Worm (Caenorhabditis elegans) whole organism, young adult: ENCODE data around the gene sptl-3.

ENCODE experiments used
- B0019.2 ChIP-seq: fragments of 200-800 bp; sonication (Bioruptor generic); conservative IDR thresholded peaks from 2 replicates; pipeline ENCODE4 v1.3.6; 2022; ENCODE audit warnings: missing genetic modification reagents, missing genetic modification characterization, missing compliant biosample characterization
- B0261.1 ChIP-seq: sonication (generic microtip); optimal IDR thresholded peaks from 2 replicates; lab custom pipeline; 2016; ENCODE audit warnings: mild to moderate bottlenecking, missing genetic modification characterization, moderate library complexity, missing compliant biosample characterization
- B0336.3 ChIP-seq: fragments of 200-800 bp; sonication (Bioruptor generic); IDR thresholded peaks from 2 replicates; pipeline ENCODE4 v1.3.6; 2022; ENCODE audit warnings: missing genetic modification characterization, missing compliant biosample characterization
- F22D6.2 ChIP-seq: sonication (generic microtip); optimal IDR thresholded peaks from 2 replicates; lab custom pipeline; 2016; ENCODE audit warnings: mild to moderate bottlenecking, missing genetic modification characterization, missing compliant biosample characterization
- F23B12.7 ChIP-seq: sonication (generic microtip); optimal IDR thresholded peaks from 2 replicates; lab custom pipeline; 2017; ENCODE audit warnings: missing genetic modification characterization, mild to moderate bottlenecking, missing compliant biosample characterization, antibody characterized with exemption, moderate library complexity; ENCODE audit not compliant: insufficient read depth
- F39B2.1 ChIP-seq: fragments of 200-800 bp; sonication (Bioruptor generic); IDR thresholded peaks from 2 replicates; pipeline ENCODE4 v1.3.6; 2022; ENCODE audit warnings: missing genetic modification reagents, missing genetic modification characterization, missing compliant biosample characterization
- F49E8.2 ChIP-seq: sonication (generic microtip); optimal IDR thresholded peaks from 3 replicates; lab custom pipeline; 2017; ENCODE audit warnings: missing genetic modification characterization, mild to moderate bottlenecking, missing compliant biosample characterization, antibody characterized with exemption, moderate library complexity; ENCODE audit not compliant: insufficient read depth
- K11D2.4 ChIP-seq: fragments of 200-800 bp; sonication (Bioruptor generic); IDR thresholded peaks from 2 replicates; pipeline ENCODE4 v1.3.6; 2022; ENCODE audit warnings: missing genetic modification reagents, missing genetic modification characterization, missing compliant biosample characterization
- Y53G8AR.9 ChIP-seq: fragments of 200-800 bp; sonication (Bioruptor generic); conservative IDR thresholded peaks from 2 replicates; pipeline ENCODE4 v1.3.6; 2022; ENCODE audit warnings: missing genetic modification reagents, missing genetic modification characterization, missing compliant biosample characterization
- Y67H2A.10 ChIP-seq: fragments of 200-800 bp; sonication (Bioruptor generic); conservative IDR thresholded peaks from 2 replicates; pipeline ENCODE4 v1.3.6; 2022; ENCODE audit warnings: missing genetic modification reagents, missing genetic modification characterization, missing compliant biosample characterization
- ZK185.1 ChIP-seq: sonication (generic microtip); optimal IDR thresholded peaks from 2 replicates; lab custom pipeline; 2016; ENCODE audit warnings: mild to moderate bottlenecking, missing genetic modification characterization, missing compliant biosample characterization; ENCODE audit not compliant: poor library complexity, severe bottlenecking
- aptf-2 ChIP-seq: fragments of 200-800 bp; sonication (Bioruptor generic); conservative IDR thresholded peaks from 2 replicates; pipeline ENCODE4 v1.3.6; 2022; ENCODE audit warnings: missing genetic modification reagents, missing genetic modification characterization, missing compliant biosample characterization
- aptf-3 ChIP-seq: fragments of 200-800 bp; sonication (Bioruptor generic); IDR thresholded peaks from 2 replicates; pipeline ENCODE4 v1.3.6; 2022; ENCODE audit warnings: missing genetic modification characterization, missing compliant biosample characterization
- ceh-27 ChIP-seq: fragments of 200-800 bp; sonication (Bioruptor generic); optimal IDR thresholded peaks from 2 replicates; lab custom pipeline; 2018; ENCODE audit warnings: mild to moderate bottlenecking, missing genetic modification characterization, moderate library complexity, missing compliant biosample characterization
- dpl-1 ChIP-seq: fragments of 150-350 bp; optimal IDR thresholded peaks from 2 replicates; lab custom pipeline; 2014; ENCODE audit warnings: missing biosample characterization, missing genetic modification reagents, missing genetic modification characterization
- ekl-4 ChIP-seq: fragments of 200-800 bp; sonication (Bioruptor generic); IDR thresholded peaks from 2 replicates; pipeline ENCODE4 v1.3.6; 2022; ENCODE audit warnings: missing genetic modification reagents, missing genetic modification characterization, missing compliant biosample characterization
- him-1 ChIP-seq: sonication (generic microtip); optimal IDR thresholded peaks from 2 replicates; lab custom pipeline; 2016; ENCODE audit warnings: missing genotype, missing genetic modification reagents, missing genetic modification characterization, missing compliant biosample characterization
- hmg-1.2 ChIP-seq: fragments of 200-800 bp; sonication (Bioruptor generic); IDR thresholded peaks from 2 replicates; pipeline ENCODE4 v1.3.6; 2022; ENCODE audit warnings: missing genetic modification reagents, missing genetic modification characterization, missing compliant biosample characterization
- hrde-1 ChIP-seq: sonication (generic microtip); optimal IDR thresholded peaks from 2 replicates; lab custom pipeline; 2016; ENCODE audit warnings: missing genetic modification characterization, mild to moderate bottlenecking, missing compliant biosample characterization, moderate library complexity, missing genotype, missing genetic modification reagents, borderline replicate concordance
- hsf-1 ChIP-seq: fragments of 200-800 bp; sonication (Bioruptor generic); IDR thresholded peaks from 2 replicates; pipeline ENCODE4 v1.3.6; 2022; ENCODE audit warnings: missing genetic modification reagents, missing genetic modification characterization, missing compliant biosample characterization
- let-607 ChIP-seq, 2 experiments: fragments of 200-800 bp in 1 of 2; sonication (Bioruptor generic) in 1 of 2; sonication (generic microtip) in 1 of 2; optimal IDR thresholded peaks; 2 replicates each; lab custom pipeline; 2016 to 2018; ENCODE audit warnings: mild to moderate bottlenecking in 2 of 2, missing compliant biosample characterization in 2 of 2, missing genetic modification characterization in 2 of 2, moderate library complexity in 2 of 2, missing genotype in 1 of 2
- lsl-1 ChIP-seq: fragments of 200-800 bp; sonication (Bioruptor generic); optimal IDR thresholded peaks from 2 replicates; lab custom pipeline; 2018; ENCODE audit warnings: mild to moderate bottlenecking, missing genetic modification characterization, moderate library complexity, missing compliant biosample characterization
- madf-10 ChIP-seq: sonication (generic microtip); optimal IDR thresholded peaks from 2 replicates; lab custom pipeline; 2016; ENCODE audit warnings: mild to moderate bottlenecking, missing genetic modification characterization, missing compliant biosample characterization
- mel-28 ChIP-seq: sonication (generic microtip); optimal IDR thresholded peaks from 2 replicates; lab custom pipeline; 2016; ENCODE audit warnings: borderline replicate concordance, mild to moderate bottlenecking, missing genetic modification characterization, missing compliant biosample characterization
- nfya-2 ChIP-seq: fragments of 200-800 bp; sonication (Bioruptor generic); IDR thresholded peaks from 2 replicates; pipeline ENCODE4 v1.3.6; 2022; ENCODE audit warnings: missing genetic modification reagents, missing genetic modification characterization, missing compliant biosample characterization
- nhr-179 ChIP-seq: sonication (generic microtip); optimal IDR thresholded peaks from 2 replicates; lab custom pipeline; 2016; ENCODE audit warnings: mild to moderate bottlenecking, missing genetic modification characterization, missing compliant biosample characterization
- nhr-90 ChIP-seq: sonication (generic microtip); optimal IDR thresholded peaks from 2 replicates; lab custom pipeline; 2016; ENCODE audit warnings: missing genotype, mild to moderate bottlenecking, missing genetic modification characterization, missing compliant biosample characterization
- sdz-38 ChIP-seq: sonication (generic microtip); optimal IDR thresholded peaks from 2 replicates; lab custom pipeline; 2016; ENCODE audit warnings: missing genotype, missing genetic modification characterization, missing compliant biosample characterization
- snpc-3.4 ChIP-seq: sonication (generic microtip); optimal IDR thresholded peaks from 2 replicates; lab custom pipeline; 2017; ENCODE audit warnings: missing genetic modification characterization, mild to moderate bottlenecking, missing compliant biosample characterization, antibody characterized with exemption, moderate library complexity, missing genotype, missing genetic modification reagents
- snpc-4 ChIP-seq, 5 experiments: fragments of 150-350 bp in 1 of 5; sonication (generic microtip) in 4 of 5; optimal IDR thresholded peaks; 2 replicates each; lab custom pipeline; 2014 to 2018; ENCODE audit warnings: missing genetic modification characterization in 5 of 5, missing biosample characterization in 3 of 5, antibody characterized with exemption in 2 of 5, mild to moderate bottlenecking in 2 of 5, missing compliant biosample characterization in 2 of 5, missing genotype in 2 of 5, moderate library complexity in 2 of 5, missing genetic modification reagents in 1 of 5
- sptf-2 ChIP-seq: fragments of 200-800 bp; sonication (Bioruptor generic); optimal IDR thresholded peaks from 2 replicates; lab custom pipeline; 2018; ENCODE audit warnings: mild to moderate bottlenecking, missing genetic modification characterization, missing compliant biosample characterization
- tbx-9 ChIP-seq: sonication (generic microtip); optimal IDR thresholded peaks from 2 replicates; lab custom pipeline; 2016; ENCODE audit warnings: borderline replicate concordance, missing genetic modification characterization, inconsistent platforms, missing compliant biosample characterization
- tlf-1 ChIP-seq: fragments of 200-800 bp; sonication (Bioruptor generic); optimal IDR thresholded peaks from 2 replicates; lab custom pipeline; 2018; ENCODE audit warnings: mild to moderate bottlenecking, missing genetic modification characterization, missing compliant biosample characterization
- ztf-28 ChIP-seq: fragments of 200-800 bp; sonication (Bioruptor generic); IDR thresholded peaks from 2 replicates; pipeline ENCODE4 v1.3.6; 2022; ENCODE audit warnings: missing genetic modification reagents, missing genetic modification characterization, missing compliant biosample characterization

Gene sptl-3

ce11 chrV:13892457-13893375, at the start of gene sptl-3 (continued):
- TF ChIP-seq ceh-27 (no peak), dpl-1 (no peak), B0019.2 (GFP tag; lab: Robert Waterston, UW) (no peak)
- TF ChIP-seq, all 124 proteins: peak for 7

- TF ChIP-seq lsl-1 (GFP tag; lab: Kevin White, UChicago) (no peak), tbx-9 (tag; lab: Kevin White, UChicago) (no peak), him-1 (tag; lab: Kevin White, UChicago) (no peak), sptf-2 (GFP tag; lab: Kevin White, UChicago) (no peak), hmg-1.2 (no peak), F39B2.1 (no peak), ztf-28 (GFP tag; lab: Robert Waterston, UW) (no peak), Y53G8AR.9 (GFP tag; lab: Robert Waterston, UW) (no peak), let-607 (tag; optimal IDR thresholded peaks at IDR 0.05; lab: Kevin White, UChicago) (no peak), ZK185.1 (tag; lab: Kevin White, UChicago) (no peak)
- TF ChIP-seq, all 124 proteins: peak for 0
Observed at ce11 chrV:13845136-13845535, 48.0 kb upstream of the sptl-3 start, which contains the start of gene srx-131. Gene srx-131, plus strand, starts transcription at chrV:13845436.

- TF ChIP-seq snpc-4 (GFP tag; optimal IDR thresholded peaks at IDR 0.05; lab: Kevin White, UChicago): no peak
- TF ChIP-seq snpc-4 (tag; optimal IDR thresholded peaks at IDR 0.05; lab: Kevin White, UChicago): no peak
- TF ChIP-seq mel-28 (tag; lab: Kevin White, UChicago): no peak
- TF ChIP-seq aptf-2 (GFP tag; lab: Robert Waterston, UW): no peak
- TF ChIP-seq F22D6.2: no peak
- TF ChIP-seq tlf-1 (GFP tag; lab: Kevin White, UChicago): no peak
- no peak for TF ChIP-seq hsf-1 (GFP tag; lab: Robert Waterston, UW)
- TF ChIP-seq B0336.3 (GFP tag; lab: Robert Waterston, UW): no peak
- TF ChIP-seq, all 124 proteins: peak for 0
Observed at ce11 chrV:13848379-13848778, 44.7 kb upstream of the sptl-3 start, which contains the start of gene srx-133. Gene srx-133, plus strand, starts transcription at chrV:13848679.

DNA sequence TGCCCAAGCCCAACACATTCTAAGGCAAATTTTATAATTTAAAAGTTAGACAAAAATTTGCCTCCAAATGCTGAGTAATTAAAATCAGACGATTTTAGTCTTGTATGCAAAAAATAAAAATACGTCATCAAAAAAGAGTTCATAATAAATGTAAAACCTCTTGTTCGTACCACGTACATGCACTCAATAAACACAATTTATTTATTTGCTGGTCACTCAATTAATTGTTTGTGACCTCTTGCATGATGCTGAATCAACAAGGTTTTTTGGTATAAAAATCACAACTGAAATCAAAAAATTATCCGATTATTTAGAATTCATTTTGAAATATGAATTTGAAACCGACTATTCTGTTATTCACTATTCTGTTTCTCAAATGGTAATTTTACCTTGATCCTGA, 43.0 kb upstream of the sptl-3 start, which contains the start of gene hpx-2:
Gene hpx-2, plus strand, starts transcription at position 301 of the 400 bp plus-strand sequence.
- TF ChIP-seq nhr-179 (no peak), B0261.1 (no peak), ekl-4 (GFP tag; lab: Robert Waterston, UW) (no peak), hrde-1 (tag; lab: Kevin White, UChicago) (no peak), F49E8.2 (no peak), F23B12.7 (tag; lab: Kevin White, UChicago) (no peak), sdz-38 (tag; lab: Kevin White, UChicago) (no peak), nfya-2 (no peak), snpc-3.4 (tag; lab: Kevin White, UChicago) (no peak), aptf-3 (GFP tag; lab: Robert Waterston, UW) (no peak), ZK185.1 (tag; lab: Kevin White, UChicago) (no peak), K11D2.4 (GFP tag; lab: Robert Waterston, UW) (no peak), madf-10 (tag; lab: Kevin White, UChicago) (no peak), Y67H2A.10 (GFP tag; lab: Robert Waterston, UW) (no peak), nhr-90 (tag; lab: Kevin White, UChicago) (no peak)
